Fruit fly (Drosophila melanogaster) whole organism, wandering third instar larva: ENCODE results near the gene Vajk1.

Source experiments
- Abd-B ChIP-seq: fragments of >200 bp; optimal IDR thresholded peaks from 2 replicates; lab custom pipeline; 2017; ENCODE audit warnings: missing biosample characterization, missing genetic modification characterization
- CG32264 ChIP-seq: fragments of 200-800 bp; sonication (Bioruptor generic); optimal IDR thresholded peaks from 2 replicates; lab custom pipeline; 2016; ENCODE audit warnings: missing biosample characterization, missing genetic modification characterization
- CG9705 ChIP-seq: fragments of 200-800 bp; sonication (Bioruptor generic); optimal IDR thresholded peaks from 2 replicates; lab custom pipeline; 2018; ENCODE audit warnings: missing biosample characterization, mild to moderate bottlenecking, missing genetic modification characterization
- CrebA ChIP-seq: fragments of 200-800 bp; sonication (Bioruptor generic); optimal IDR thresholded peaks from 2 replicates; lab custom pipeline; 2016; ENCODE audit warnings: missing biosample characterization, mild to moderate bottlenecking, missing genetic modification characterization, borderline replicate concordance
- Dif ChIP-seq: fragments of 200-275, 200-300 bp; sonication (Bioruptor generic); optimal IDR thresholded peaks from 2 replicates; lab custom pipeline; 2018; ENCODE audit warnings: missing biosample characterization, missing genetic modification characterization; ENCODE audit not compliant: partially characterized antibody
- GATAd ChIP-seq: sonication (Bioruptor generic); optimal IDR thresholded peaks from 2 replicates; lab custom pipeline; 2016; ENCODE audit warnings: missing biosample characterization, missing genetic modification characterization
- HLH106 ChIP-seq: fragments of 200-800 bp; optimal IDR thresholded peaks from 3 replicates; lab custom pipeline; 2019; ENCODE audit warnings: missing biosample characterization, mild to moderate bottlenecking, missing genetic modification characterization, moderate library complexity
- Hnf4 ChIP-seq: fragments of 200-800 bp; sonication (Bioruptor generic); optimal IDR thresholded peaks from 2 replicates; lab custom pipeline; 2016; ENCODE audit warnings: missing biosample characterization, mild to moderate bottlenecking, missing genetic modification characterization
- Hr78 ChIP-seq: fragments of >200 bp; optimal IDR thresholded peaks from 2 replicates; lab custom pipeline; 2017; ENCODE audit warnings: missing biosample characterization, missing genetic modification characterization
- Hr83 ChIP-seq: fragments of 200-300 bp; sonication (Bioruptor generic); optimal IDR thresholded peaks from 2 replicates; lab custom pipeline; 2016; ENCODE audit warnings: missing biosample characterization, mild to moderate bottlenecking, missing genetic modification characterization, moderate library complexity; ENCODE audit not compliant: poor library complexity, severe bottlenecking
- Jra ChIP-seq: sonication (Bioruptor generic); optimal IDR thresholded peaks from 2 replicates; lab custom pipeline; 2016; ENCODE audit warnings: missing biosample characterization, missing genetic modification characterization
- OdsH ChIP-seq: fragments of 200-800 bp; sonication (Bioruptor generic); optimal IDR thresholded peaks from 2 replicates; lab custom pipeline; 2016; ENCODE audit warnings: missing biosample characterization, mild to moderate bottlenecking, missing genetic modification characterization
- Rel ChIP-seq, 2 experiments: fragments of 200-800 bp; sonication (Bioruptor generic) in 1 of 2; optimal IDR thresholded peaks; 2 replicates in 1 of 2; 3 replicates in 1 of 2; lab custom pipeline; 2016 to 2019; ENCODE audit warnings: mild to moderate bottlenecking in 2 of 2, missing biosample characterization in 2 of 2, missing genetic modification characterization in 2 of 2, moderate library complexity in 1 of 2
- Sp1 ChIP-seq: fragments of 200-800 bp; sonication (Bioruptor generic); optimal IDR thresholded peaks from 3 replicates; lab custom pipeline; 2019; ENCODE audit warnings: missing biosample characterization, mild to moderate bottlenecking, missing genetic modification characterization, moderate library complexity
- Vsx2 ChIP-seq: fragments of 200-300, 225-300 bp; sonication (Bioruptor generic); optimal IDR thresholded peaks from 2 replicates; lab custom pipeline; 2018; ENCODE audit warnings: missing biosample characterization, missing genetic modification characterization; ENCODE audit not compliant: partially characterized antibody
- br ChIP-seq: fragments of 200-800 bp; sonication (Bioruptor generic); optimal IDR thresholded peaks from 2 replicates; lab custom pipeline; 2016; ENCODE audit warnings: missing biosample characterization, missing genetic modification characterization
- brk ChIP-seq: fragments of 200-800 bp; sonication (Bioruptor generic); optimal IDR thresholded peaks from 2 replicates; lab custom pipeline; 2016; ENCODE audit warnings: missing biosample characterization, mild to moderate bottlenecking, missing genetic modification characterization
- dl ChIP-seq, 2 experiments: fragments of 175-275, 200-275 bp in 1 of 2; fragments of 200-275 bp in 1 of 2; sonication (Bioruptor generic); optimal IDR thresholded peaks; lab custom pipeline; 2018; ENCODE audit warnings: mild to moderate bottlenecking in 2 of 2, missing biosample characterization in 2 of 2, missing genetic modification characterization in 2 of 2, moderate library complexity in 2 of 2; ENCODE audit not compliant: partially characterized antibody in 2 of 2, insufficient read depth in 1 of 2
- dmrt93B ChIP-seq: fragments of 200-800 bp; sonication (Bioruptor generic); optimal IDR thresholded peaks from 2 replicates; lab custom pipeline; 2018; ENCODE audit warnings: missing biosample characterization, mild to moderate bottlenecking, missing genetic modification characterization
- dsf ChIP-seq: sonication (Bioruptor generic); optimal IDR thresholded peaks from 2 replicates; lab custom pipeline; 2016; ENCODE audit warnings: missing biosample characterization, missing genetic modification characterization, borderline replicate concordance
- ey ChIP-seq: fragments of 200-800 bp; sonication (Bioruptor generic); optimal IDR thresholded peaks from 2 replicates; lab custom pipeline; 2016; ENCODE audit warnings: missing biosample characterization, missing genetic modification characterization
- fru ChIP-seq: fragments of 200-800 bp; sonication (Bioruptor generic); optimal IDR thresholded peaks from 3 replicates; lab custom pipeline; 2016; ENCODE audit warnings: missing biosample characterization, mild to moderate bottlenecking, missing genetic modification characterization
- h ChIP-seq: fragments of 200-800 bp; sonication (Bioruptor generic); optimal IDR thresholded peaks from 3 replicates; lab custom pipeline; 2016; ENCODE audit warnings: missing biosample characterization, mild to moderate bottlenecking, missing genetic modification characterization
- pan ChIP-seq: fragments of >200 bp; optimal IDR thresholded peaks from 2 replicates; lab custom pipeline; 2017
- psq ChIP-seq: fragments of 200-800 bp; sonication (Bioruptor generic); optimal IDR thresholded peaks from 3 replicates; lab custom pipeline; 2017; ENCODE audit warnings: missing biosample characterization, mild to moderate bottlenecking, missing genetic modification characterization, moderate library complexity
- rgr ChIP-seq: fragments of 200-800 bp; sonication (Bioruptor generic); optimal IDR thresholded peaks from 3 replicates; lab custom pipeline; 2016; ENCODE audit warnings: missing biosample characterization, mild to moderate bottlenecking, missing genetic modification characterization
- sage ChIP-seq: fragments of 200-800 bp; sonication (Bioruptor generic); optimal IDR thresholded peaks from 2 replicates; lab custom pipeline; 2016; ENCODE audit warnings: missing biosample characterization, mild to moderate bottlenecking, missing genetic modification characterization
- sv ChIP-seq: fragments of 200-800 bp; sonication (Bioruptor generic); optimal IDR thresholded peaks from 3 replicates; lab custom pipeline; 2016; ENCODE audit warnings: missing biosample characterization, missing genetic modification characterization
- tai ChIP-seq: sonication (Bioruptor generic); optimal IDR thresholded peaks from 2 replicates; lab custom pipeline; 2016; ENCODE audit warnings: missing biosample characterization, missing genetic modification characterization
- usp ChIP-seq: fragments of >200 bp; optimal IDR thresholded peaks from 2 replicates; lab custom pipeline; 2017; ENCODE audit warnings: missing biosample characterization, missing genetic modification characterization

Vajk1 gene

DNA sequence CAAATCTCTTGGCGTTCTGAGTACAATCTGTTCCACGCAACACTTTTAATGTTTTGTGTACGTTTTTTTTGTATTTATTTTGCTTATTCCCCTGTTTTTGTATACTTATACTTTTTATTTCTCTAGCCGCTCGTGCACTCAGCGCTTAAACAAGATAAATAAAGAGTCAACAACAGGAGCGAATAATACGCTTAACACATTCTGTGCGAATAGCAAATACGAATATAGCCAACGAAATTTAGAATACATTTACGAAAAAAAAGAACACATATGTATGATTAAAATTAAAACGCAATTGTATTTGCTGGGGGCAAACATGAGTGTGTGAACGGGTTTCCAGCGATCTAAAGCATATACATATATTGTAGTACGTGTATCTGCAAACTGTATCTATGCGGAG is 41.4 kb downstream of the Vajk1 start:
- no peak for TF ChIP-seq Vsx2
- peak; percentile 10 for TF ChIP-seq GATAd (GFP tag; lab: Kevin White, UChicago)
- peak; percentile 48 for TF ChIP-seq brk (GFP tag; lab: Kevin White, UChicago)
- peak; percentile 29 for TF ChIP-seq Sp1 (GFP tag; lab: Kevin White, UChicago)
- peak; percentile 22 for TF ChIP-seq dsf (GFP tag; lab: Kevin White, UChicago)
- peak; percentile 26 for TF ChIP-seq dmrt93B (GFP tag; lab: Kevin White, UChicago)
- peak; percentile 78 for TF ChIP-seq h (GFP tag; lab: Kevin White, UChicago)
- TF ChIP-seq HLH106 (tag; lab: Kevin White, UChicago) = peak; percentile 10
- no peak for TF ChIP-seq sv (GFP tag; lab: Kevin White, UChicago)
- no peak for TF ChIP-seq usp (GFP tag; lab: Kevin White, UChicago)
- peak; percentile 80 for TF ChIP-seq rgr (GFP tag; lab: Kevin White, UChicago)
- no peak for TF ChIP-seq sage (GFP tag; lab: Kevin White, UChicago)
- TF ChIP-seq pan = no peak
- TF ChIP-seq ey = peak; percentile 4
- TF ChIP-seq Rel (GFP tag; optimal IDR thresholded peaks at IDR 0.05; lab: Kevin White, UChicago) = no peak
- no peak for TF ChIP-seq Rel (tag; optimal IDR thresholded peaks at IDR 0.05; lab: Kevin White, UChicago)
- TF ChIP-seq Hr83 (GFP tag; lab: Kevin White, UChicago) = peak; percentile 79
- peak; percentile 76 for TF ChIP-seq Hnf4 (GFP tag; lab: Kevin White, UChicago)
- TF ChIP-seq CrebA = no peak
- TF ChIP-seq psq (GFP tag; lab: Kevin White, UChicago) = peak; percentile 26
- TF ChIP-seq CG32264 (GFP tag; lab: Kevin White, UChicago) = peak; percentile 44
- peak; percentile 56 for TF ChIP-seq OdsH
- no peak for TF ChIP-seq Hr78 (GFP tag; lab: Kevin White, UChicago)
- TF ChIP-seq CG9705 (GFP tag; lab: Kevin White, UChicago) = peak; percentile 22
- peak; percentile 54 for TF ChIP-seq tai
- no peak for TF ChIP-seq fru (GFP tag; lab: Kevin White, UChicago)
- TF ChIP-seq Jra (GFP tag; lab: Kevin White, UChicago) = peak; percentile 48
- peak; percentile 29 for TF ChIP-seq br (GFP tag; lab: Kevin White, UChicago)
- TF ChIP-seq Abd-B (GFP tag; lab: Kevin White, UChicago) = no peak
- TF ChIP-seq, all 38 proteins: peak for 18

- TF ChIP-seq Rel (GFP tag; optimal IDR thresholded peaks at IDR 0.05; lab: Kevin White, UChicago) = no peak
- TF ChIP-seq Rel (tag; optimal IDR thresholded peaks at IDR 0.05; lab: Kevin White, UChicago) = peak; percentile 34
- no peak for TF ChIP-seq pan
These were observed 41.9 kb downstream of the Vajk1 start for dm6 chr2L:13881387-13881902.

DNA sequence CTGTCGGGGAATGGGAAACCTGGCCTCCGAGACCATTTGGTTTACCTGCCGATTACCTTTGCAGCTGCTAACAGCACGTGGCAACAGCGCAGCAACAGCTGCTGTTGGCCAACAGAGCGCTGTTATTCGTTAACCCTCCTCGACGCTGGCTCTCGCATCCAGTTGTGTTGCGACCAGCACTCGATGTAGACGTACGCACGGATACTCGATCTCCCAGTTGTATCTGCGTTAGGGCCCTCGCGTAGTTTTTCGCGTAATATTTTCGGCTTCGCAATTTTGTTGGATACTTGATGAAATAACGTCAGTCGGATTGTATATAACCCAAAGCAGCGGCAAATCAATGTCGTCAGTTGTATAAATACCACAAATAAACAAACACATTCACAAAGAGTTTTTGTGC is 44.6 kb downstream of the Vajk1 start:
- TF ChIP-seq Hnf4 (GFP tag; lab: Kevin White, UChicago) = no peak
- TF ChIP-seq usp (GFP tag; lab: Kevin White, UChicago) = no peak
- peak; percentile 3 for TF ChIP-seq rgr (GFP tag; lab: Kevin White, UChicago)
- peak; percentile 14 for TF ChIP-seq br (GFP tag; lab: Kevin White, UChicago)
- TF ChIP-seq tai = peak; percentile 22
- peak; percentile 34 for TF ChIP-seq Dif (GFP tag; lab: Kevin White, UChicago)
- peak; percentile 62 for TF ChIP-seq h (GFP tag; lab: Kevin White, UChicago)
- TF ChIP-seq Hr83 (GFP tag; lab: Kevin White, UChicago) = peak; percentile 80
- TF ChIP-seq Rel (GFP tag; optimal IDR thresholded peaks at IDR 0.05; lab: Kevin White, UChicago) = no peak
- peak; percentile 19 for TF ChIP-seq Rel (tag; optimal IDR thresholded peaks at IDR 0.05; lab: Kevin White, UChicago)

dm6 chr2L:13877934-13878580 is 45.3 kb downstream of the Vajk1 start:
- TF ChIP-seq Hr78 (GFP tag; lab: Kevin White, UChicago) = no peak
- TF ChIP-seq Vsx2 = peak; percentile 59
- TF ChIP-seq sage (GFP tag; lab: Kevin White, UChicago) = peak; percentile 21
- TF ChIP-seq brk (GFP tag; lab: Kevin White, UChicago) = peak; percentile 55

dm6 chr2L:13876698-13877097 is 46.7 kb downstream of the Vajk1 start:
- TF ChIP-seq CG9705 (GFP tag; lab: Kevin White, UChicago) (no peak), Vsx2 (no peak), ey (no peak), dl (GFP tag; optimal IDR thresholded peaks at IDR 0.05; lab: Kevin White, UChicago; ENCODE audit: insufficient read depth in 1 of 2, partially characterized antibody in 2 of 2) (no peak)
- TF ChIP-seq, all 38 proteins: peak for 0
